Worm (Caenorhabditis elegans): ENCODE results near the gene kbp-4.

Gene kbp-4

ce11 chrIII:1081101-1081500 is 400 bp downstream of the kbp-4 start, which contains the start of gene par-2:
Gene par-2 (plus strand): TSS chrIII:1081401.
- TF ChIP-seq fkh-10 (GFP tag; optimal IDR thresholded peaks at IDR 0.05), result no peak
- no peak for TF ChIP-seq che-1 (tag; optimal IDR thresholded peaks at IDR 0.05)
- no peak for TF ChIP-seq ceh-48 (tag; optimal IDR thresholded peaks at IDR 0.05)
- no peak for TF ChIP-seq tbx-2 (tag; optimal IDR thresholded peaks at IDR 0.05)
- no peak for TF ChIP-seq rnt-1 (tag; optimal IDR thresholded peaks at IDR 0.05)
- no peak for TF ChIP-seq npax-4 (tag; optimal IDR thresholded peaks at IDR 0.05)
- no peak for TF ChIP-seq ama-1 (optimal IDR thresholded peaks at IDR 0.05)

DNA sequence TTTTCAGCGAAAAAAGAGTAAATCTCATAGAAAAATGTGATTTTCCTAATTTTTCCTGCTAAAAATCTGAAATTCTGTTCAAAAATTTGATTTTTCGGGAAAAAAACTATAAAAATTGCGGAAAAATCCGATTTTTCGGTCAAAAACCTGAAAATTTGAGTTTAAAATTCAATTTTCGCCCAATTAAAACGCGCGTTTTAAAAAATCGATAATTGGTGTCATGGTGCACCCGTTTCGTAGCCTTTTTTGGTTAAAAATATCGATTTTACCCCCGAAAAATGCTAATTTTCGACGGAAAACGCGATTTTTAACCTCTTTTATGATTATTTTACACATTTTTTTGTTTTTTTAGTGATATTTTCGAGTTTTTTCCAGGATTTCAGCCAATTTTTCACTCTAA is 4.3 kb downstream of the kbp-4 start:
- TF ChIP-seq gmeb-2 (tag; optimal IDR thresholded peaks at IDR 0.05) (no peak), mec-3 (tag; optimal IDR thresholded peaks at IDR 0.05; ENCODE audit: borderline replicate concordance) (no peak), ceh-48 (tag; optimal IDR thresholded peaks at IDR 0.05) (peak; percentile 69), hlh-30 (tag; optimal IDR thresholded peaks at IDR 0.05; ENCODE audit: insufficient read depth) (no peak)

ce11 chrIII:1094391-1094790 is 13.7 kb downstream of the kbp-4 start:
- TF ChIP-seq nhr-232 (tag; optimal IDR thresholded peaks at IDR 0.05) (no peak), ceh-48 (tag; optimal IDR thresholded peaks at IDR 0.05) (peak; percentile 30), ztf-16 (tag; optimal IDR thresholded peaks at IDR 0.05) (no peak)

DNA sequence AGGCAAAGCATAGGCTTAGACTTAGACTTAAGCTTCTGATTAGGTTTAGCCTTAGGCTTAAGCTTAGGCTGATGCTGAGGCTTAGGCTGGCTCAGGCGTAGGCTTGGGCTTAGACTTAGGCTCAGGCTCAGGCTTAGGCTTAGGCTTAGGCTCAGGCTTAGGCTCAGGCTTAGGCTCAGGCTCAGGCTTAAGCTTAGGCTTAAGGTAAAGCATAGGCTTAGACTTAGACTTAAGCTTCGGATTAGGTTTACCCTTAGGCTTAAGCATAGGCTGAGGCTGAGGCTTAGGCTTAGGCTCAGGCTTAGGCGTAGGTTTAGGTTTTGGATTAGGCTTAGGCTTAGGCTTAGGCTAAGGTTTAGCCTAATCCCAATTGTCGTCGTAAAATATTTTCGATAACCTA is 18.8 kb downstream of the kbp-4 start:
- TF ChIP-seq dve-1 (tag; optimal IDR thresholded peaks at IDR 0.05), result peak; percentile 92
- TF ChIP-seq fkh-10 (GFP tag; optimal IDR thresholded peaks at IDR 0.05), result no peak
- no peak for TF ChIP-seq sdc-2 (tag; optimal IDR thresholded peaks at IDR 0.05)

DNA sequence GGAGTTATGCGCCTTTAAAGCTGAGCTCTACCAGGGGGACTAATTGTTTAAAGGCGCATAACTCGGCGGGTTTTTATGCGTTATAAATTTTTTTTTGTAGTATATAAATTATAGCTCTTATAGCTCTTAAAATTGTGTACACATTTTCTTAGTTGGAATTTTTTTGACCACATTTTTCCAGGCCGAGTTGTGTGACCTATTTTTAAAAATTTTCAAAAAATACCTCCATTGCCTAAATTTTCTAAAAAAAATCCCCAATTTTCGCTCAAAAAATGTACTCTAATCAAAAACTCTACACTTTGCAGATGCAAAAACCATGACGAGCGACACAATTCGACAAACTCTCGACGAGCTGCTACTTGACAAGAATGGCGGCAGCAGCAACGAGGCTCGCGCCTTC is 22.2 kb downstream of the kbp-4 start, which contains the start of gene exc-6:
exc-6 (plus strand) TSS at position 301 of the 400 bp plus-strand sequence.
- TF ChIP-seq odd-2 (tag; optimal IDR thresholded peaks at IDR 0.05) (no peak), madf-2 (tag; optimal IDR thresholded peaks at IDR 0.05) (no peak), F13H6.1 (tag; optimal IDR thresholded peaks at IDR 0.05) (no peak), hlh-30 (tag; optimal IDR thresholded peaks at IDR 0.05; ENCODE audit: insufficient read depth) (no peak), tbx-2 (tag; optimal IDR thresholded peaks at IDR 0.05) (no peak), Y22D7AL.16 (tag; optimal IDR thresholded peaks at IDR 0.05) (no peak), npax-4 (tag; optimal IDR thresholded peaks at IDR 0.05) (no peak), zip-5 (tag; optimal IDR thresholded peaks at IDR 0.05) (no peak), syd-9 (tag; optimal IDR thresholded peaks at IDR 0.05) (no peak), sdc-2 (tag; optimal IDR thresholded peaks at IDR 0.05) (no peak), nfya-1 (tag; optimal IDR thresholded peaks at IDR 0.05) (no peak), K09A11.1 (tag; optimal IDR thresholded peaks at IDR 0.05; ENCODE audit: insufficient read depth) (no peak), pqm-1 (tag; optimal IDR thresholded peaks at IDR 0.05) (no peak), ref-2 (tag; optimal IDR thresholded peaks at IDR 0.05) (no peak), fkh-6 (tag; optimal IDR thresholded peaks at IDR 0.05) (no peak), ceh-31 (tag; optimal IDR thresholded peaks at IDR 0.05) (no peak)

ce11 chrIII:1115793-1116516 is 35.3 kb downstream of the kbp-4 start, which contains the start of the genes F58B6.1 and acsd-1:
Gene F58B6.1 (minus strand): TSS chrIII:1115925.
Gene acsd-1 (plus strand): TSS chrIII:1116466.
- TF ChIP-seq pqm-1 (tag; optimal IDR thresholded peaks at IDR 0.05), result no peak
- TF ChIP-seq elt-2 (tag; optimal IDR thresholded peaks at IDR 0.05), result peak; percentile 68

ce11 chrIII:1122239-1122638 is 41.5 kb downstream of the kbp-4 start:
- TF ChIP-seq ceh-9 (tag; optimal IDR thresholded peaks at IDR 0.05) (peak; percentile 31), K09A11.1 (tag; optimal IDR thresholded peaks at IDR 0.05; ENCODE audit: insufficient read depth) (no peak), fkh-6 (tag; optimal IDR thresholded peaks at IDR 0.05) (no peak), ztf-16 (tag; optimal IDR thresholded peaks at IDR 0.05) (peak; percentile 57), unc-42 (tag; optimal IDR thresholded peaks at IDR 0.05) (no peak), gmeb-2 (tag; optimal IDR thresholded peaks at IDR 0.05) (peak; percentile 72), hlh-13 (GFP tag; optimal IDR thresholded peaks at IDR 0.05) (peak; percentile 63), C08G9.2 (tag; optimal IDR thresholded peaks at IDR 0.05) (no peak), F13H6.1 (tag; optimal IDR thresholded peaks at IDR 0.05) (peak; percentile 34), tbx-7 (tag; optimal IDR thresholded peaks at IDR 0.05) (no peak), che-1 (tag; optimal IDR thresholded peaks at IDR 0.05) (peak; percentile 73), sdc-2 (tag; optimal IDR thresholded peaks at IDR 0.05) (peak; percentile 32), tbx-2 (tag; optimal IDR thresholded peaks at IDR 0.05) (peak; percentile 5), madf-2 (tag; optimal IDR thresholded peaks at IDR 0.05) (peak; percentile 44), ceh-19 (GFP tag; optimal IDR thresholded peaks at IDR 0.05) (peak; percentile 66), sox-4 (tag; optimal IDR thresholded peaks at IDR 0.05) (peak; percentile 64), nhr-232 (tag; optimal IDR thresholded peaks at IDR 0.05) (peak; percentile 23), ttx-3 (tag; optimal IDR thresholded peaks at IDR 0.05) (peak; percentile 34), ceh-2 (tag; optimal IDR thresholded peaks at IDR 0.05) (peak; percentile 48), unc-3 (GFP tag; conservative IDR thresholded peaks at IDR 0.05) (peak; percentile 55; the same call in 1 of the 2 replicates), unc-3 (tag; optimal IDR thresholded peaks at IDR 0.05) (peak; percentile 11)
